Fruit fly (Drosophila melanogaster) whole organism, embryonic: ENCODE data around the gene CG14082.

Experiments used
- CG10979 ChIP-seq: fragments of 200-800 bp; sonication (Bioruptor generic); optimal IDR thresholded peaks from 2 replicates; lab custom pipeline; 2018; ENCODE audit warnings: missing biosample characterization, mild to moderate bottlenecking, missing genetic modification characterization, moderate library complexity
- CG15479 ChIP-seq: fragments of 200-800 bp; sonication (Bioruptor generic); optimal IDR thresholded peaks from 3 replicates; lab custom pipeline; 2019; ENCODE audit warnings: missing biosample characterization, mild to moderate bottlenecking, missing genetic modification characterization, moderate library complexity
- CG1603 ChIP-seq: fragments of 200-800 bp; sonication (Bioruptor generic); optimal IDR thresholded peaks from 2 replicates; lab custom pipeline; 2019; ENCODE audit warnings: missing biosample characterization, mild to moderate bottlenecking, missing genetic modification characterization, moderate library complexity
- CG17568 ChIP-seq: fragments of 200-800 bp; sonication (Bioruptor generic); optimal IDR thresholded peaks from 2 replicates; lab custom pipeline; 2018; ENCODE audit warnings: missing biosample characterization, mild to moderate bottlenecking, missing genetic modification characterization, moderate library complexity
- CG17829 ChIP-seq: fragments of 200-800 bp; optimal IDR thresholded peaks from 2 replicates; lab custom pipeline; 2019; ENCODE audit warnings: missing biosample characterization, mild to moderate bottlenecking, missing genetic modification characterization, moderate library complexity
- CG2199 ChIP-seq: fragments of 200-800 bp; sonication (Bioruptor generic); IDR thresholded peaks from 3 replicates; pipeline ENCODE4 v1.3.6; 2022; ENCODE audit warnings: missing biosample characterization, missing genetic modification characterization
- CG2202 ChIP-seq: fragments of 200-800 bp; sonication (Bioruptor generic); optimal IDR thresholded peaks from 2 replicates; lab custom pipeline; 2018; ENCODE audit warnings: missing biosample characterization, mild to moderate bottlenecking, missing genetic modification characterization
- CG3065 ChIP-seq: fragments of 200-800 bp; sonication (Bioruptor generic); optimal IDR thresholded peaks from 2 replicates; lab custom pipeline; 2016; ENCODE audit warnings: missing biosample characterization, missing genetic modification characterization
- CG31365 ChIP-seq: fragments of 200-800 bp; sonication (Bioruptor generic); optimal IDR thresholded peaks from 2 replicates; lab custom pipeline; 2018; ENCODE audit warnings: missing biosample characterization, mild to moderate bottlenecking, missing genetic modification characterization
- CG6791 ChIP-seq: fragments of 200-800 bp; sonication (Bioruptor generic); IDR thresholded peaks from 3 replicates; pipeline ENCODE4 v1.3.6; 2022; ENCODE audit warnings: missing biosample characterization, missing genetic modification characterization; ENCODE audit not compliant: partially characterized antibody
- Ets65A ChIP-seq: fragments of 200-800 bp; sonication (Bioruptor generic); peaks from one replicate; lab custom pipeline; 2016; ENCODE audit warnings: missing biosample characterization, missing genetic modification characterization
- HLH3B ChIP-seq: fragments of 200-800 bp; sonication (Bioruptor generic); IDR thresholded peaks from 2 replicates; pipeline ENCODE4 v1.3.6; 2022; ENCODE audit warnings: missing biosample characterization, missing genetic modification characterization
- HLH4C ChIP-seq: fragments of 200-800 bp; sonication (Bioruptor generic); IDR thresholded peaks from 3 replicates; pipeline ENCODE4 v1.3.6; 2022; ENCODE audit warnings: missing biosample characterization, missing genetic modification characterization; ENCODE audit not compliant: partially characterized antibody
- Kr ChIP-seq: fragments of 200-800 bp; sonication (Bioruptor generic); optimal IDR thresholded peaks from 2 replicates; lab custom pipeline; 2017; ENCODE audit warnings: missing biosample characterization, mild to moderate bottlenecking, missing genetic modification characterization
- MTF-1 ChIP-seq: fragments of 200-800 bp; sonication (Bioruptor generic); optimal IDR thresholded peaks from 2 replicates; lab custom pipeline; 2018; ENCODE audit warnings: missing biosample characterization, mild to moderate bottlenecking, missing genetic modification characterization, borderline replicate concordance
- Med ChIP-seq: fragments of 200-800 bp; sonication (Bioruptor generic); peaks from one replicate; lab custom pipeline; 2016; ENCODE audit warnings: missing biosample characterization, missing genetic modification characterization, mild to moderate bottlenecking, inconsistent platforms, moderate library complexity
- Opbp ChIP-seq: fragments of 200-800 bp; sonication (Bioruptor generic); IDR thresholded peaks from 3 replicates; pipeline ENCODE4 v1.3.6; 2022; ENCODE audit warnings: missing biosample characterization, missing genetic modification characterization; ENCODE audit not compliant: partially characterized antibody
- Pdp1 ChIP-seq, 2 experiments: fragments of 200-800 bp; sonication (Bioruptor generic); optimal IDR thresholded peaks; 3 replicates each; lab custom pipeline; 2016; ENCODE audit warnings: missing biosample characterization in 2 of 2, missing genetic modification characterization in 2 of 2, mild to moderate bottlenecking in 1 of 2, moderate library complexity in 1 of 2
- Spps ChIP-seq: fragments of 200-800 bp; sonication (Bioruptor generic); optimal IDR thresholded peaks from 2 replicates; lab custom pipeline; 2018; ENCODE audit warnings: missing biosample characterization, mild to moderate bottlenecking, missing genetic modification characterization
- abd-A ChIP-seq: fragments of 200-800 bp; sonication (Bioruptor generic); optimal IDR thresholded peaks from 3 replicates; lab custom pipeline; 2019; ENCODE audit warnings: missing biosample characterization, mild to moderate bottlenecking, missing genetic modification characterization, moderate library complexity
- ac ChIP-seq: fragments of 200-800 bp; sonication (Bioruptor generic); optimal IDR thresholded peaks from 3 replicates; lab custom pipeline; 2017; ENCODE audit warnings: missing biosample characterization, mild to moderate bottlenecking, missing genetic modification characterization
- al ChIP-seq: fragments of 200-800 bp; sonication (Bioruptor generic); IDR thresholded peaks from 2 replicates; pipeline ENCODE4 v1.3.6; 2022; ENCODE audit warnings: missing biosample characterization, missing genetic modification characterization
- cg ChIP-seq: fragments of 200-800 bp; sonication (Bioruptor generic); optimal IDR thresholded peaks from 3 replicates; lab custom pipeline; 2019; ENCODE audit warnings: missing biosample characterization, mild to moderate bottlenecking, missing genetic modification characterization, moderate library complexity
- chinmo ChIP-seq: fragments of 200-800 bp; sonication (Bioruptor generic); IDR thresholded peaks from 4 replicates; pipeline ENCODE4 v1.3.6; 2022; ENCODE audit warnings: missing biosample characterization, missing genetic modification characterization; ENCODE audit not compliant: partially characterized antibody
- dpn ChIP-seq, 2 experiments: fragments of 200-800 bp; sonication (Bioruptor generic); optimal IDR thresholded peaks; 3 replicates each; lab custom pipeline; 2016; ENCODE audit warnings: missing biosample characterization in 2 of 2, missing genetic modification characterization in 2 of 2
- gcm ChIP-seq: fragments of 200-800 bp; sonication (Bioruptor generic); optimal IDR thresholded peaks from 2 replicates; lab custom pipeline; 2019; ENCODE audit warnings: missing biosample characterization, mild to moderate bottlenecking, missing genetic modification characterization, moderate library complexity
- hkb ChIP-seq, 2 experiments: fragments of 200-800 bp in 1 of 2; fragments of >200 bp in 1 of 2; sonication (Bioruptor generic) in 1 of 2; IDR thresholded peaks in 1 of 2; optimal IDR thresholded peaks in 1 of 2; 2 replicates each; pipeline versions ENCODE4 v1.3.6 to Lab custom; 2017 to 2022; ENCODE audit warnings: missing biosample characterization in 1 of 2, missing genetic modification characterization in 1 of 2
- insv ChIP-seq, 2 experiments: fragments of 200-800 bp; sonication (Bioruptor generic); optimal IDR thresholded peaks; 3 replicates each; lab custom pipeline; 2016 to 2018; ENCODE audit warnings: missing biosample characterization in 2 of 2, missing genetic modification characterization in 2 of 2
- kni ChIP-seq: fragments of 200-800 bp; sonication (Bioruptor generic); optimal IDR thresholded peaks from 3 replicates; lab custom pipeline; 2017; ENCODE audit warnings: mild to moderate bottlenecking, missing biosample characterization, missing genetic modification reagents, missing genetic modification characterization
- sens ChIP-seq: fragments of 200-800 bp; sonication (Bioruptor generic); peaks from one replicate; lab custom pipeline; 2016; ENCODE audit warnings: missing biosample characterization, missing genetic modification characterization
- sna ChIP-seq: fragments of 200-800 bp; sonication (Bioruptor generic); IDR thresholded peaks from 2 replicates; pipeline ENCODE4 v1.3.6; 2022; ENCODE audit warnings: missing biosample characterization, missing genetic modification characterization; ENCODE audit not compliant: partially characterized antibody
- twi ChIP-seq: fragments of 200-800 bp; optimal IDR thresholded peaks from 2 replicates; lab custom pipeline; 2019; ENCODE audit warnings: missing biosample characterization, mild to moderate bottlenecking, missing genetic modification characterization, moderate library complexity
- vvl ChIP-seq: fragments of 200-800 bp; sonication (Bioruptor generic); IDR thresholded peaks from 2 replicates; pipeline ENCODE4 v1.3.6; 2022; ENCODE audit warnings: missing biosample characterization, missing genetic modification characterization
- zen ChIP-seq: fragments of 200-800 bp; sonication (Bioruptor generic); optimal IDR thresholded peaks from 3 replicates; lab custom pipeline; 2018; ENCODE audit warnings: missing biosample characterization, mild to moderate bottlenecking, missing genetic modification characterization, moderate library complexity
- zfh1 ChIP-seq: fragments of 200-800 bp; sonication (Bioruptor generic); IDR thresholded peaks from 3 replicates; pipeline ENCODE4 v1.3.6; 2022; ENCODE audit warnings: missing biosample characterization, missing genetic modification characterization

The CG14082 gene

DNA sequence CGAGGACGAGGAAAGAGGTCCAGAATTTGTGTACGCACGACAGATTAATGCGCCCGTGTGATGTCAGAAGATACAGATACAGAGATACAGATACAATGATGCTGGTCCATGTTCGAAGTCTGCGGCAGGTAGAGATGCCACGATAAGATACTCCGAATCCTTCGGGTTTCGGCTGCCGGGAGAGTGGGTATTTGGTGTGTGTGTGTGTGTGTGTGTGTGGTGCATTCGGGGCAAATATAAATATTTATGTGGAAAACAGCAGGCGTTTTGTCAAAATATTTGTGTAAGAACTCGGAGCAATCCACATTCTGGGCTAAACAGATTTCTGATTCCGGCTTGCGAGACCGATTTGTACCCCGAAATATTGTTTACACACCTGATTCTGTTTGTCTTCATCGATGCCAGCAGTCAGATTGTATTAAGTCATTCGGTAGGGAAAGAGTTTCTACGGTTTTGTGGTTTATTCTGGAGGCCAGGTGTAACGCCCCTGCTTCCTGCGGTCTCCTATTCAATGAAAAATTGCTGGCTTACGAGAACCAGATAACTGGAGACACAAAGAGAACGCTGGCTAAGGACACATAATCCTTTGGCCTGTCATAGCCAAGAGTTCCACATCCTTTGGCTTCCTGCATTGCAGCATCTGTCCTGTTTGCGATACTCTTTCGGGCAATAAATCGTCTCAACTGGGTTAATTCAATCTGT, 45.4 kb upstream of the CG14082 start (continued):
- TF ChIP-seq CG6791 (0 out of 3 replicates have a peak, but pooled peaks have one; percentile 26), cg (GFP tag; lab: Kevin White, UChicago) (peak; percentile 62), ac (GFP tag; lab: Kevin White, UChicago) (peak; percentile 73), CG10979 (tag; lab: Kevin White, UChicago) (no peak), al (GFP tag; lab: Robert Waterston, UW) (no peak), CG17829 (tag; lab: Kevin White, UChicago) (peak; percentile 10), Ets65A (GFP tag; lab: Kevin White, UChicago) (peak; percentile 26), Kr (GFP tag; lab: Kevin White, UChicago) (peak; percentile 89), sens (GFP tag; lab: Kevin White, UChicago) (peak; percentile 68), CG17568 (peak; percentile 39), HLH3B (GFP tag; lab: Robert Waterston, UW) (0 out of 2 replicates have a peak, but pooled peaks have one; percentile 1), twi (tag; lab: Kevin White, UChicago) (peak; percentile 80), CG2202 (tag; lab: Kevin White, UChicago) (peak; percentile 43), insv (GFP tag; optimal IDR thresholded peaks at IDR 0.05; lab: Kevin White, UChicago) (peak in 1 of 2 experiments; percentile 30), MTF-1 (peak; percentile 24), CG15479 (peak; percentile 95), Spps (tag; lab: Kevin White, UChicago) (no peak), CG1603 (peak; percentile 30), zen (tag; lab: Kevin White, UChicago) (peak; percentile 77), kni (GFP tag; lab: Kevin White, UChicago) (peak; percentile 84), gcm (GFP tag; lab: Kevin White, UChicago) (peak; percentile 36), Pdp1 (GFP tag; optimal IDR thresholded peaks at IDR 0.05; lab: Kevin White, UChicago) (no peak)

DNA sequence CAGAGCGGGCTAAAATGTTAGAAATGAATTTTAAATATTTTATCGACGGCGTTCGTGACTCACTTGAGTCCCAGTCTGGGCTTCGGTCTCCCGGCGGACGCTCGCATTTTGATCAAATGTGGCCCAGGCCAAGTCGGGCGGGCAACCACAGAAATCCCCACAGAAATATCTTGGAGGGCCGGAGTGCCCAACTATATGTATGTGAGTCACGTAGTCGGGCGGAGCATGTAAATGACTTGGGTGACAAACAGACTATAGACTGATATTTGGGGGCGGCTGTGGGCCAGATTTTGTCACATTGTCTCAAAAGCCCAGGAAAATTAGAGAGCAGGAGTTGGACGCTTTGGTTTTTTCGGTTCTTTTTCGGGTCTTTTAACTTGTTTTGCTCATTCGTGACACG, 43.7 kb upstream of the CG14082 start:
- no peak for TF ChIP-seq dpn (GFP tag; optimal IDR thresholded peaks at IDR 0.05; lab: Kevin White, UChicago)
- 0 out of 2 replicates have a peak, but pooled peaks have one; percentile 19 for TF ChIP-seq sna (GFP tag; lab: Robert Waterston, UW)
- TF ChIP-seq CG3065 (GFP tag; lab: Kevin White, UChicago) = no peak
- peak; percentile 19; the same call in 1 of the 3 replicates for TF ChIP-seq Opbp
- TF ChIP-seq CG31365 (tag; lab: Kevin White, UChicago) = no peak
- TF ChIP-seq Med (GFP tag; lab: Kevin White, UChicago) = no peak
- peak; percentile 83 for TF ChIP-seq vvl (GFP tag; lab: Robert Waterston, UW)
- 0 out of 3 replicates have a peak, but pooled peaks have one; percentile 26 for TF ChIP-seq HLH4C (GFP tag; lab: Robert Waterston, UW)
- peak; percentile 84 for TF ChIP-seq kni (GFP tag; lab: Kevin White, UChicago)
- TF ChIP-seq hkb (optimal IDR thresholded peaks at IDR 0.05; lab: Kevin White, UChicago) = no peak
- TF ChIP-seq hkb (GFP tag; IDR thresholded peaks at IDR 0.05; lab: Robert Waterston, UW) = no peak
- TF ChIP-seq zfh1 (GFP tag; lab: Robert Waterston, UW) = 0 out of 3 replicates have a peak, but pooled peaks have one; percentile 31
- TF ChIP-seq CG2199 (GFP tag; lab: Robert Waterston, UW) = 0 out of 3 replicates have a peak, but pooled peaks have one; percentile 40
- 0 out of 4 replicates have a peak, but pooled peaks have one; percentile 27 for TF ChIP-seq chinmo (GFP tag; lab: Robert Waterston, UW)
- TF ChIP-seq abd-A (tag; lab: Kevin White, UChicago) = peak; percentile 18
